Worm (Caenorhabditis elegans): Measurements from ENCODE around the gene F36G9.3.
"Not testable (repeated sequence)": the region's sequence is repeated elsewhere in the genome, so short reads cannot be mapped to it uniquely, and the experiment has no call there.

The F36G9.3 gene

DNA sequence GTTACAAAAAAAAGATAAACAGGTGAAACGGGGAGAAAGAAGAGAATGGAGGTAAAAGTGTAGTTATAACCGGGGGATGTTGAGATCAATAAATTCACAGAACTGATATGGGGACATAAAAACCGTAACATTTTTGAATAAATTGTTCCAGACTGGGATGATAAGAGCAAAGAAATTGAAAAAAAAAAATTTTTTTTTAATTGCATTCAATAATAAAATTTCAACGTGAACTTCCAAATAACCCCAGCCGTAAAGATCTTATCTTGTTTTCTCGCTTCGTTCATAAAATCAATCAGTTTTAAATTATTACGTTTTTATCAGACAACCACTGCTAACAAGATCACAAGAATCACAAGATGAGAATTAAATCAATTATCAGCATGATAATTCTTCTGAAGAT, 34.7 kb downstream of the F36G9.3 start, which contains the start of gene C06C6.7:
C06C6.7 (plus strand) TSS at position 301 of the 400 bp plus-strand sequence.
- not testable (repeated sequence) for TF ChIP-seq tbx-11 (GFP tag; IDR thresholded peaks at IDR 0.05); ets-7 (tag; optimal IDR thresholded peaks at IDR 0.05); tbx-37 (GFP tag; conservative IDR thresholded peaks at IDR 0.05)

DNA sequence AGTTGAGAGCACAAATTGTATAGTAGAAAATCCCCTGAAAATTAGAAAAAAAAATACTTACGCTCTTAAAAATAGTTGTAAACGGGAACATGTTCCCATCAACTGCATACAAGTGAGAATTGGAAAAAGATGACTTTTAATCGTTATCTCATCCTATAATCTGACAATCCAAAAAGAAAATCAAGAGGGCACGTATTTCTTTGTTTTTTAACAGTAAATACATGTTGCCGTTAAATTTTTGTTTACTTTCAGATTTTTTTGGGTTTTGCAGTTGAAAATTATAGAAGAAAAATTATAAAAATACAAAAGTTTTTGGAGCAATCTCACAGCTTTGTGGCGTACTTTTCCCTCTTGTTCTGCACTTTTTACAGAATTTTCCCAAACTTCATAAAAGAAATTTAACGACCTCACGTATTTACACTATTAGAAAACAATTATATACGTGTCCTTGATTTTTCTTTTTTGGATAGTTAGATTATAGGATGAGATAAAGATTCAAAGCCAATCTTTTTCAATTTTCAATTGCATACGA, 39.5 kb downstream of the F36G9.3 start, which contains the start of the genes C06C6.9 and C06C6.8:
C06C6.9 (minus strand) TSS at position 101 of the 532 bp plus-strand sequence.
C06C6.8 (plus strand) TSS at position 482 of the 532 bp plus-strand sequence.
- TF ChIP-seq ama-1 (optimal IDR thresholded peaks at IDR 0.05): no peak
- no peak for TF ChIP-seq tbx-37 (GFP tag; conservative IDR thresholded peaks at IDR 0.05)
- no peak for TF ChIP-seq aly-1 (tag; optimal IDR thresholded peaks at IDR 0.05)

DNA sequence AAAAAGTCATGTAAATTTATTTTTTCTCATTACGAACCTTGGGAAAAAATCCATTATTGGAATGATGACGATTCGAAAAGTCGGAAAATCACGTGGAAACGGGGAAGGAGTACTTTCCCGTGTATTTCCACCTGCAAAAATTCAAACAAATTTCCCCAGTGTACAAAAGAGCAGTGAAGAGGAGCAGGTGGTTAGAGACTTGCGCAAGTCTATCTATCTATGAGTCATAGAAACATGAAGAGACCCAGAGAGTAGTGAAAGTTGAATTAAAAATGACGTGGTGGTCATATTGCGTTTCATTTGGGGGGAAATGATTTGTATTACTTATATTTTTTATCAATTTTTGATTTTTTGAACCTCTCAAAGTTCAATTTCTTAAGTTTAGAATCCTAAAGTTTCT, 43.2 kb downstream of the F36G9.3 start, which contains the start of gene nhr-50:
nhr-50 (minus strand) TSS at position 199 of the 400 bp plus-strand sequence.
- TF ChIP-seq pes-1 (GFP tag; IDR thresholded peaks at IDR 0.05) (no peak), hnd-1 (tag; optimal IDR thresholded peaks at IDR 0.05) (no peak), ets-7 (tag; optimal IDR thresholded peaks at IDR 0.05) (no peak), tbx-37 (GFP tag; conservative IDR thresholded peaks at IDR 0.05) (no peak), aly-1 (tag; optimal IDR thresholded peaks at IDR 0.05) (no peak), flt-1 (GFP tag; IDR thresholded peaks at IDR 0.05) (no peak), hmg-4 (GFP tag; optimal IDR thresholded peaks at IDR 0.05) (no peak), ceh-36 (tag; optimal IDR thresholded peaks at IDR 0.05) (no peak), B0310.2 (tag; optimal IDR thresholded peaks at IDR 0.05) (no peak), tbx-11 (GFP tag; IDR thresholded peaks at IDR 0.05) (no peak), sea-1 (GFP tag; conservative IDR thresholded peaks at IDR 0.05) (no peak), tra-4 (tag; optimal IDR thresholded peaks at IDR 0.05) (no peak), ceh-13 (GFP tag; optimal IDR thresholded peaks at IDR 0.05) (no peak), ama-1 (optimal IDR thresholded peaks at IDR 0.05) (no peak), scrt-1 (GFP tag; IDR thresholded peaks at IDR 0.05) (no peak), F13C5.2 (tag; optimal IDR thresholded peaks at IDR 0.05) (no peak)

DNA sequence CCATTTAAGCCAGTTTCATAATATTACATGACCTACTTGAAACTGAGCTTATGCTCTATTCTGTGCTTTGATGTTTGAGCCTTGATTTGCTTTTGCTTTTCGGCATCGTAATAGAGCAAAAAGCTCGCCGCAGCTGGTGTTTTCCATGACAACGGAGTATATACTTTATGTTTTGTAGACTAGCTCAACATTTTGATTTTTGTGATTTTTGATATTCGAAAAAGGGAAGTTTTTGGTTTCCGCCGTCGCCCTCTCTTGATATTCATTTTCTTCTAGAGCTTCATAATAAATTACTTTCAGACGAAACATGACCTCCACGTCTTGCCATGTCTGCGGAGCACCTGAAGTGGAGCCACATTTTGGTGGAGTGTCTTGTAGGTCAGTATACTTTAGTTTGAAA, 45.1 kb downstream of the F36G9.3 start, which contains the start of gene nhr-63:
nhr-63 (plus strand) TSS at position 301 of the 400 bp plus-strand sequence.
- TF ChIP-seq aly-1 (tag; optimal IDR thresholded peaks at IDR 0.05) (no peak), pes-1 (GFP tag; IDR thresholded peaks at IDR 0.05) (no peak), F13C5.2 (tag; optimal IDR thresholded peaks at IDR 0.05) (no peak), hmbx-1 (tag; optimal IDR thresholded peaks at IDR 0.05) (no peak), tbx-37 (GFP tag; conservative IDR thresholded peaks at IDR 0.05) (no peak), ceh-13 (GFP tag; optimal IDR thresholded peaks at IDR 0.05) (no peak), tbx-11 (GFP tag; IDR thresholded peaks at IDR 0.05) (no peak)

DNA sequence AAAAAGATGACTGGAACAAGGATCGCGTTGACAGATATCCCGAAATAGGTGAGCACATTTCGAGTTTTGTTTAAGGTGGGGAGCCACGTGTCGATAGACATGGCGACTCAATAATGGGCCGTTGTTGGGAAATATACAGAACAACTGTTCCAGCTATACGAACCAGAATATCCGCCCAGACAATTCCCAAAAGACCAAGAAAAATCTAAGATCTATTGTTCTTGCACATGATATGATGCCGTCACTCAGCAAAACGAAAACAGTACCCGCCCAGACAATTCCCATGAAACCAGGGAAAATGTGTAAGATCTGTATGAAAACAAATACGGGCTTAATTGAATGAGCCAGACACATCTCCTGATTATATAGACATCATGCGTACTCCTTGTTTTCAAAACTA, 50.3 kb downstream of the F36G9.3 start, which contains the start of gene str-231:
str-231 (minus strand) TSS at position 101 of the 400 bp plus-strand sequence.
- no peak for TF ChIP-seq pes-1 (GFP tag; IDR thresholded peaks at IDR 0.05)
- no peak for TF ChIP-seq hmg-4 (GFP tag; optimal IDR thresholded peaks at IDR 0.05)
- TF ChIP-seq ceh-13 (GFP tag; optimal IDR thresholded peaks at IDR 0.05): no peak
- no peak for TF ChIP-seq sea-1 (GFP tag; conservative IDR thresholded peaks at IDR 0.05)
- no peak for TF ChIP-seq F13C5.2 (tag; optimal IDR thresholded peaks at IDR 0.05)
- no peak for TF ChIP-seq ama-1 (optimal IDR thresholded peaks at IDR 0.05)
- TF ChIP-seq hnd-1 (tag; optimal IDR thresholded peaks at IDR 0.05): no peak
- TF ChIP-seq B0310.2 (tag; optimal IDR thresholded peaks at IDR 0.05): no peak
- no peak for TF ChIP-seq hmbx-1 (tag; optimal IDR thresholded peaks at IDR 0.05)
- TF ChIP-seq aly-1 (tag; optimal IDR thresholded peaks at IDR 0.05): no peak
